Fruit fly (Drosophila melanogaster) whole organism, embryonic: ENCODE data around the gene Bace.
A peak's percentile ranks its signal among the peaks of the same experiment; 100 is the strongest.

ENCODE experiments used
- Atf6 ChIP-seq: fragments of 200-800 bp; sonication (Bioruptor generic); IDR thresholded peaks from 2 replicates; pipeline ENCODE4 v1.3.6; 2022; ENCODE audit warnings: missing biosample characterization, missing genetic modification characterization
- CG10209 ChIP-seq: fragments of 200-800 bp; sonication (Bioruptor generic); optimal IDR thresholded peaks from 3 replicates; lab custom pipeline; 2017; ENCODE audit warnings: missing biosample characterization, mild to moderate bottlenecking, missing genetic modification characterization, missing genetic modification reagents
- CG10654 ChIP-seq: fragments of 200-800 bp; sonication (Bioruptor generic); optimal IDR thresholded peaks from 2 replicates; lab custom pipeline; 2016; ENCODE audit warnings: missing biosample characterization, missing genetic modification characterization
- CG1233 ChIP-seq: fragments of 200-800 bp; sonication (Bioruptor generic); optimal IDR thresholded peaks from 4 replicates; lab custom pipeline; 2018; ENCODE audit warnings: missing biosample characterization, mild to moderate bottlenecking, missing genetic modification characterization
- CG12391 ChIP-seq: fragments of 200-800 bp; sonication (Bioruptor generic); optimal IDR thresholded peaks from 3 replicates; lab custom pipeline; 2018; ENCODE audit warnings: missing biosample characterization, mild to moderate bottlenecking, missing genetic modification characterization, moderate library complexity
- CG14965 ChIP-seq: fragments of 200-800 bp; sonication (Bioruptor generic); optimal IDR thresholded peaks from 2 replicates; lab custom pipeline; 2016; ENCODE audit warnings: missing biosample characterization, missing genetic modification characterization, borderline replicate concordance
- CG17568 ChIP-seq: fragments of 200-800 bp; sonication (Bioruptor generic); optimal IDR thresholded peaks from 2 replicates; lab custom pipeline; 2018; ENCODE audit warnings: missing biosample characterization, mild to moderate bottlenecking, missing genetic modification characterization, moderate library complexity
- CG18011 ChIP-seq: fragments of 200-800 bp; sonication (Bioruptor generic); optimal IDR thresholded peaks from 2 replicates; lab custom pipeline; 2017; ENCODE audit warnings: missing biosample characterization, missing genetic modification characterization, mild to moderate bottlenecking, moderate library complexity, missing genotype
- CG18619 ChIP-seq: fragments of 200-800 bp; sonication (Bioruptor generic); optimal IDR thresholded peaks from 3 replicates; lab custom pipeline; 2017; ENCODE audit warnings: missing biosample characterization, mild to moderate bottlenecking, missing genetic modification characterization
- CG2129 ChIP-seq: fragments of 200-800 bp; sonication (Bioruptor generic); IDR thresholded peaks from 2 replicates; pipeline ENCODE4 v1.3.6; 2022; ENCODE audit warnings: missing biosample characterization, missing genetic modification characterization; ENCODE audit not compliant: partially characterized antibody
- CG3281 ChIP-seq: fragments of 200-800 bp; sonication (Bioruptor generic); optimal IDR thresholded peaks from 3 replicates; lab custom pipeline; 2017; ENCODE audit warnings: missing biosample characterization, mild to moderate bottlenecking, missing genetic modification characterization
- CG3995 ChIP-seq: fragments of 200-800 bp; sonication (Bioruptor generic); optimal IDR thresholded peaks from 3 replicates; lab custom pipeline; 2016; ENCODE audit warnings: missing biosample characterization, missing genetic modification characterization
- CG7372 ChIP-seq: fragments of 200-800 bp; sonication (Bioruptor generic); IDR thresholded peaks from 2 replicates; pipeline ENCODE4 v1.3.6; 2022; ENCODE audit warnings: missing biosample characterization, missing genetic modification characterization
- CG7745 ChIP-seq: fragments of 200-800 bp; sonication (Bioruptor generic); optimal IDR thresholded peaks from 2 replicates; lab custom pipeline; 2018; ENCODE audit warnings: missing biosample characterization, mild to moderate bottlenecking, missing genetic modification characterization, moderate library complexity
- CG7928 ChIP-seq: fragments of 200-800 bp; sonication (Bioruptor generic); optimal IDR thresholded peaks from 2 replicates; lab custom pipeline; 2017; ENCODE audit warnings: missing biosample characterization, mild to moderate bottlenecking, missing genetic modification characterization
- CG9727 ChIP-seq: fragments of 200-800 bp; sonication (Bioruptor generic); optimal IDR thresholded peaks from 3 replicates; lab custom pipeline; 2017; ENCODE audit warnings: missing biosample characterization, mild to moderate bottlenecking, missing genetic modification characterization
- E2f1 ChIP-seq: fragments of 200-800 bp; sonication (Bioruptor generic); IDR thresholded peaks from 2 replicates; pipeline ENCODE4 v1.3.6; 2022; ENCODE audit warnings: missing biosample characterization, missing genetic modification characterization
- H15 ChIP-seq: fragments of 200-800 bp; sonication (Bioruptor generic); IDR thresholded peaks from 3 replicates; pipeline ENCODE4 v1.3.6; 2022; ENCODE audit warnings: missing biosample characterization, missing genetic modification characterization
- HLHmδ ChIP-seq: fragments of 200-800 bp; sonication (Bioruptor generic); optimal IDR thresholded peaks from 2 replicates; lab custom pipeline; 2018; ENCODE audit warnings: missing biosample characterization, mild to moderate bottlenecking, missing genetic modification characterization, moderate library complexity
- Hmr ChIP-seq: fragments of 200-800 bp; sonication (Bioruptor generic); optimal IDR thresholded peaks from 3 replicates; lab custom pipeline; 2017; ENCODE audit warnings: mild to moderate bottlenecking, missing biosample characterization, missing genetic modification reagents, missing genetic modification characterization
- Jarid2 ChIP-seq: fragments of 200-800 bp; sonication (Bioruptor generic); optimal IDR thresholded peaks from 3 replicates; lab custom pipeline; 2017; ENCODE audit warnings: mild to moderate bottlenecking, missing biosample characterization, missing genetic modification reagents, missing genetic modification characterization
- MBD-R2 ChIP-seq: fragments of 200-800 bp; sonication (Bioruptor generic); IDR thresholded peaks from 2 replicates; pipeline ENCODE4 v1.3.6; 2022; ENCODE audit warnings: missing biosample characterization, missing genetic modification characterization
- MESR4 ChIP-seq: fragments of 200-800 bp; sonication (Bioruptor generic); optimal IDR thresholded peaks from 2 replicates; lab custom pipeline; 2018; ENCODE audit warnings: missing biosample characterization, mild to moderate bottlenecking, missing genetic modification characterization, moderate library complexity
- NK7.1 ChIP-seq: fragments of 200-800 bp; sonication (Bioruptor generic); optimal IDR thresholded peaks from 3 replicates; lab custom pipeline; 2016; ENCODE audit warnings: missing biosample characterization, missing genetic modification characterization
- Nf-YB ChIP-seq: fragments of 200-800 bp; sonication (Bioruptor generic); optimal IDR thresholded peaks from 3 replicates; lab custom pipeline; 2019; ENCODE audit warnings: missing biosample characterization, mild to moderate bottlenecking, missing genetic modification characterization, moderate library complexity
- Sox102F ChIP-seq: fragments of 200-800 bp; sonication (Bioruptor generic); optimal IDR thresholded peaks from 2 replicates; lab custom pipeline; 2018; ENCODE audit warnings: missing biosample characterization, mild to moderate bottlenecking, missing genetic modification characterization, moderate library complexity
- Spps ChIP-seq: fragments of 200-800 bp; sonication (Bioruptor generic); optimal IDR thresholded peaks from 2 replicates; lab custom pipeline; 2018; ENCODE audit warnings: missing biosample characterization, mild to moderate bottlenecking, missing genetic modification characterization
- Taf1 ChIP-seq: fragments of 200-800 bp; sonication (Bioruptor generic); IDR thresholded peaks from 2 replicates; pipeline ENCODE4 v1.3.6; 2022; ENCODE audit warnings: missing biosample characterization, missing genetic modification characterization
- abd-A ChIP-seq: fragments of 200-800 bp; sonication (Bioruptor generic); optimal IDR thresholded peaks from 3 replicates; lab custom pipeline; 2019; ENCODE audit warnings: missing biosample characterization, mild to moderate bottlenecking, missing genetic modification characterization, moderate library complexity
- ap ChIP-seq: fragments of 200-800 bp; sonication (Bioruptor generic); IDR thresholded peaks from 2 replicates; pipeline ENCODE4 v1.3.6; 2022; ENCODE audit warnings: missing biosample characterization, missing genetic modification characterization
- ato ChIP-seq: fragments of 200-800 bp; sonication (Bioruptor generic); IDR thresholded peaks from 2 replicates; pipeline ENCODE4 v1.3.6; 2022; ENCODE audit warnings: missing biosample characterization, missing genetic modification characterization; ENCODE audit not compliant: partially characterized antibody
- bcd ChIP-seq: fragments of 200-800 bp; sonication (Bioruptor generic); optimal IDR thresholded peaks from 2 replicates; lab custom pipeline; 2017; ENCODE audit warnings: missing biosample characterization, mild to moderate bottlenecking, missing genetic modification characterization
- chif ChIP-seq, 2 experiments: fragments of 200-800 bp; sonication (Bioruptor generic); optimal IDR thresholded peaks; 3 replicates each; lab custom pipeline; 2016; ENCODE audit warnings: missing biosample characterization in 2 of 2, missing genetic modification characterization in 2 of 2
- dm ChIP-seq: fragments of 200-800 bp; sonication (Bioruptor generic); optimal IDR thresholded peaks from 3 replicates; lab custom pipeline; 2016; ENCODE audit warnings: missing biosample characterization, missing genetic modification characterization
- dpn ChIP-seq, 2 experiments: fragments of 200-800 bp; sonication (Bioruptor generic); optimal IDR thresholded peaks; 3 replicates each; lab custom pipeline; 2016; ENCODE audit warnings: missing biosample characterization in 2 of 2, missing genetic modification characterization in 2 of 2
- en ChIP-seq: fragments of 200-800 bp; sonication (Bioruptor generic); optimal IDR thresholded peaks from 2 replicates; lab custom pipeline; 2016; ENCODE audit warnings: missing biosample characterization, missing genetic modification characterization
- fd3F ChIP-seq: fragments of 200-800 bp; sonication (Bioruptor generic); optimal IDR thresholded peaks from 2 replicates; lab custom pipeline; 2018; ENCODE audit warnings: missing biosample characterization, mild to moderate bottlenecking, missing genetic modification characterization, moderate library complexity
- her ChIP-seq: fragments of 200-800 bp; sonication (Bioruptor generic); optimal IDR thresholded peaks from 2 replicates; lab custom pipeline; 2016; ENCODE audit warnings: missing biosample characterization, missing genetic modification characterization
- lbe ChIP-seq: fragments of 200-800 bp; sonication (Bioruptor generic); optimal IDR thresholded peaks from 2 replicates; lab custom pipeline; 2016; ENCODE audit warnings: missing biosample characterization, mild to moderate bottlenecking, missing genetic modification characterization
- mirr ChIP-seq: fragments of 200-800 bp; sonication (Bioruptor generic); optimal IDR thresholded peaks from 3 replicates; lab custom pipeline; 2018; ENCODE audit warnings: missing biosample characterization, mild to moderate bottlenecking, missing genetic modification characterization
- p53 ChIP-seq: fragments of 200-800 bp; sonication (Bioruptor generic); optimal IDR thresholded peaks from 2 replicates; lab custom pipeline; 2016; ENCODE audit warnings: missing biosample characterization, missing genetic modification characterization
- pita ChIP-seq: fragments of 200-800 bp; sonication (Bioruptor generic); optimal IDR thresholded peaks from 2 replicates; lab custom pipeline; 2017; ENCODE audit warnings: missing biosample characterization, mild to moderate bottlenecking, missing genetic modification characterization
- sc ChIP-seq, 3 experiments: fragments of >200 bp in 2 of 3; fragments of 200-800 bp in 1 of 3; sonication (Bioruptor generic) in 1 of 3; optimal IDR thresholded peaks; 2 replicates in 2 of 3; 3 replicates in 1 of 3; lab custom pipeline; 2017; ENCODE audit warnings: mild to moderate bottlenecking in 1 of 3, missing biosample characterization in 1 of 3, missing genetic modification characterization in 1 of 3, missing genetic modification reagents in 1 of 3
- sens-2 ChIP-seq: fragments of 200-800 bp; sonication (Bioruptor generic); IDR thresholded peaks from 2 replicates; pipeline ENCODE4 v1.3.6; 2022; ENCODE audit warnings: missing biosample characterization, missing genetic modification characterization
- slbo ChIP-seq: fragments of 200-800 bp; sonication (Bioruptor generic); IDR thresholded peaks from 2 replicates; pipeline ENCODE4 v1.3.6; 2022; ENCODE audit warnings: missing biosample characterization, missing genetic modification characterization
- tgo ChIP-seq: fragments of 200-800 bp; sonication (Bioruptor generic); IDR thresholded peaks from 3 replicates; pipeline ENCODE4 v1.3.6; 2022; ENCODE audit warnings: missing biosample characterization, missing genetic modification characterization
- toy ChIP-seq: fragments of 200-800 bp; sonication (Bioruptor generic); IDR thresholded peaks from 2 replicates; pipeline ENCODE4 v1.3.6; 2022; ENCODE audit warnings: missing biosample characterization, missing genetic modification characterization
- z ChIP-seq: fragments of 200-800 bp; sonication (Bioruptor generic); IDR thresholded peaks from 3 replicates; pipeline ENCODE4 v1.3.6; 2022; ENCODE audit warnings: missing biosample characterization, missing genetic modification characterization

The Bace gene

DNA sequence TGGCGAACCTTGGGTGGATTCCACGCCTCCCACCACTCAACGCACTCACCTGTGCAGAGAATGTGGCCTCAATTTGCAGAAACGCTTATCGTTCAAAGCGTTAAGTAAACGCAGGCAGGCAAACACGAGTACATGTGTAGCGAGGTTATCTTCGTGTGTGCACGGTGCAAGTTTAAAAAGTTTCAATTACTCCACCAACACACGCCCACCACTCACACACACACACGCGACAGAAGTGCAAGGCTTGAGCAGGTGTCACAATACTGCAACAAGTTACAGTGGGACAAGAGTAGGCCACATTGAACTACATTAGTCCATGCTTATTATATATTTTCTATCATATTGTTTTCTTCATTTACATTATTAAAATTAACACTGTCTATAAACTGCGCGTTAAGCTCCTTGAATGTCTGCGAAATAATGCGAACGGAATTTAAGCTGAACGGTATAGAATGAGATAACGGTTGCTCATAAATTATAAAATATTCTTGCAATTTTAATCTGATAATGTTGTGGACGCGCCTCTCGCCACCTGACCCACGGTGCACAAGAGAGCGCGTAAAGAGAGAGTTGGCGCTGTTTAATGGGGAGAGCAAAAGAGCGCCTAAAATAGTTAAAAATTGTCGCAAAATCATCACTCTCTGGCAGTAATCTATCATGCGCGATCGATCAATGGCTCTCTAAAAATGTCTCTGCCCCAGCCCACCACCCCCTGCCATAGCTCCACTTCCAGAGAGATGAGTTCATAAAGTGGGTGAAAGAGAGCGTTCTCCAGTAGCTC, 38.6 kb upstream of the Bace start (continued):
- TF ChIP-seq CG7372 (peak; percentile 94), HLHmδ (GFP tag; lab: Kevin White, UChicago) (peak; percentile 81), her (GFP tag; lab: Kevin White, UChicago) (peak; percentile 8), abd-A (tag; lab: Kevin White, UChicago) (peak; percentile 86), ato (GFP tag; lab: Robert Waterston, UW) (no peak), CG3995 (GFP tag; lab: Kevin White, UChicago) (peak; percentile 20), pita (GFP tag; lab: Kevin White, UChicago) (no peak), dpn (GFP tag; optimal IDR thresholded peaks at IDR 0.05; lab: Kevin White, UChicago) (peak; percentile 81 to 94), CG14965 (GFP tag; lab: Kevin White, UChicago) (no peak), lbe (GFP tag; lab: Kevin White, UChicago) (peak; percentile 95), CG18619 (GFP tag; lab: Kevin White, UChicago) (peak; percentile 90), CG7745 (tag; lab: Kevin White, UChicago) (peak; percentile 50), Nf-YB (GFP tag; lab: Kevin White, UChicago) (peak; percentile 80), dm (GFP tag; lab: Kevin White, UChicago) (peak; percentile 75), CG7928 (GFP tag; lab: Kevin White, UChicago) (peak; percentile 51), sens-2 (GFP tag; lab: Robert Waterston, UW) (peak; percentile 88), CG17568 (GFP tag; lab: Kevin White, UChicago) (peak; percentile 94), Spps (tag; lab: Kevin White, UChicago) (peak; percentile 94), slbo (GFP tag; lab: Robert Waterston, UW) (peak; percentile 85), CG12391 (tag; lab: Kevin White, UChicago) (peak; percentile 96), p53 (GFP tag; lab: Kevin White, UChicago) (peak; percentile 57), Jarid2 (GFP tag; lab: Kevin White, UChicago) (peak; percentile 82), CG2129 (GFP tag; lab: Robert Waterston, UW) (no peak), CG1233 (GFP tag; lab: Kevin White, UChicago) (peak; percentile 93), CG3281 (GFP tag; lab: Kevin White, UChicago) (peak; percentile 90), chif (GFP tag; optimal IDR thresholded peaks at IDR 0.05; lab: Kevin White, UChicago) (peak; percentile 84 to 90), ap (GFP tag; lab: Robert Waterston, UW) (peak; percentile 93), mirr (GFP tag; lab: Kevin White, UChicago) (peak; percentile 56), tgo (GFP tag; lab: Robert Waterston, UW) (peak; percentile 94), en (GFP tag; lab: Kevin White, UChicago) (peak; percentile 81), MESR4 (GFP tag; lab: Kevin White, UChicago) (peak; percentile 51), Hmr (GFP tag; lab: Kevin White, UChicago) (peak; percentile 88), fd3F (GFP tag; lab: Kevin White, UChicago) (peak; percentile 90), Atf6 (GFP tag; lab: Robert Waterston, UW) (peak; percentile 83), bcd (GFP tag; lab: Kevin White, UChicago) (peak; percentile 94), E2f1 (GFP tag; lab: Robert Waterston, UW) (peak; percentile 95), NK7.1 (GFP tag; lab: Kevin White, UChicago) (peak; percentile 65), CG10654 (GFP tag; lab: Kevin White, UChicago) (peak; percentile 90), z (GFP tag; lab: Robert Waterston, UW) (peak; percentile 35; the same call in 1 of the 3 replicates), CG10209 (GFP tag; lab: Kevin White, UChicago) (peak; percentile 92), Taf1 (GFP tag; lab: Robert Waterston, UW) (peak; percentile 67; the same call in 1 of the 2 replicates), H15 (GFP tag; lab: Robert Waterston, UW) (peak; percentile 94), MBD-R2 (GFP tag; lab: Robert Waterston, UW) (peak; percentile 64), sc (optimal IDR thresholded peaks at IDR 0.05; lab: Kevin White, UChicago) (no peak), sc (GFP tag; optimal IDR thresholded peaks at IDR 0.05; lab: Kevin White, UChicago) (peak; percentile 97), Sox102F (GFP tag; lab: Kevin White, UChicago) (peak; percentile 99), toy (GFP tag; lab: Robert Waterston, UW) (0 out of 2 replicates have a peak, but pooled peaks have one; percentile 33), CG9727 (GFP tag; lab: Kevin White, UChicago) (peak; percentile 57), CG18011 (GFP tag; lab: Kevin White, UChicago) (peak; percentile 75)
